Fruit fly (Drosophila melanogaster) whole organism, embryonic: ENCODE data around the gene CG6340.
A peak's percentile ranks its signal among the peaks of the same experiment; 100 is the strongest.

Experiments
- CG3407 ChIP-seq: fragments of 200-800 bp; sonication (Bioruptor generic); optimal IDR thresholded peaks from 2 replicates; lab custom pipeline; 2018; ENCODE audit warnings: missing biosample characterization, mild to moderate bottlenecking, missing genetic modification characterization
- Camta ChIP-seq: fragments of 200-800 bp; sonication (Bioruptor generic); optimal IDR thresholded peaks from 2 replicates; lab custom pipeline; 2016; ENCODE audit warnings: missing biosample characterization, missing genetic modification characterization
- HLHmδ ChIP-seq: fragments of 200-800 bp; sonication (Bioruptor generic); optimal IDR thresholded peaks from 2 replicates; lab custom pipeline; 2018; ENCODE audit warnings: missing biosample characterization, mild to moderate bottlenecking, missing genetic modification characterization, moderate library complexity
- Hey ChIP-seq: fragments of 200-800 bp; sonication (Bioruptor generic); optimal IDR thresholded peaks from 3 replicates; lab custom pipeline; 2018; ENCODE audit warnings: missing biosample characterization, mild to moderate bottlenecking, missing genetic modification characterization
- Nf-YA ChIP-seq: fragments of 200-800 bp; sonication (Bioruptor generic); IDR thresholded peaks from 2 replicates; pipeline ENCODE4 v1.3.6; 2022; ENCODE audit warnings: missing biosample characterization, missing genetic modification characterization
- Pdp1 ChIP-seq, 2 experiments: fragments of 200-800 bp; sonication (Bioruptor generic); optimal IDR thresholded peaks; 3 replicates each; lab custom pipeline; 2016; ENCODE audit warnings: missing biosample characterization in 2 of 2, missing genetic modification characterization in 2 of 2, mild to moderate bottlenecking in 1 of 2, moderate library complexity in 1 of 2
- ab ChIP-seq: fragments of 200-800 bp; sonication (Bioruptor generic); optimal IDR thresholded peaks from 2 replicates; lab custom pipeline; 2016; ENCODE audit warnings: missing biosample characterization, missing genetic modification characterization
- emc ChIP-seq: fragments of 200-800 bp; sonication (Bioruptor generic); optimal IDR thresholded peaks from 2 replicates; lab custom pipeline; 2016; ENCODE audit warnings: missing biosample characterization, missing genetic modification characterization
- fu2 ChIP-seq: fragments of 200-800 bp; sonication (Bioruptor generic); optimal IDR thresholded peaks from 2 replicates; lab custom pipeline; 2016; ENCODE audit warnings: missing biosample characterization, missing genetic modification characterization
- gt ChIP-seq: fragments of 200-800 bp; sonication (Bioruptor generic); IDR thresholded peaks from 2 replicates; pipeline ENCODE4 v1.3.6; 2022; ENCODE audit warnings: missing biosample characterization, missing genetic modification characterization
- pho ChIP-seq: fragments of 200-800 bp; sonication (Bioruptor generic); optimal IDR thresholded peaks from 2 replicates; lab custom pipeline; 2016; ENCODE audit warnings: missing biosample characterization, missing genetic modification characterization
- phol ChIP-seq: fragments of 200-800 bp; sonication (Bioruptor generic); optimal IDR thresholded peaks from 3 replicates; lab custom pipeline; 2018; ENCODE audit warnings: missing biosample characterization, mild to moderate bottlenecking, missing genetic modification characterization, moderate library complexity
- sna ChIP-seq: fragments of 200-800 bp; sonication (Bioruptor generic); IDR thresholded peaks from 2 replicates; pipeline ENCODE4 v1.3.6; 2022; ENCODE audit warnings: missing biosample characterization, missing genetic modification characterization; ENCODE audit not compliant: partially characterized antibody
- yki ChIP-seq: fragments of >200 bp; optimal IDR thresholded peaks from 3 replicates; lab custom pipeline; 2018

DNA sequence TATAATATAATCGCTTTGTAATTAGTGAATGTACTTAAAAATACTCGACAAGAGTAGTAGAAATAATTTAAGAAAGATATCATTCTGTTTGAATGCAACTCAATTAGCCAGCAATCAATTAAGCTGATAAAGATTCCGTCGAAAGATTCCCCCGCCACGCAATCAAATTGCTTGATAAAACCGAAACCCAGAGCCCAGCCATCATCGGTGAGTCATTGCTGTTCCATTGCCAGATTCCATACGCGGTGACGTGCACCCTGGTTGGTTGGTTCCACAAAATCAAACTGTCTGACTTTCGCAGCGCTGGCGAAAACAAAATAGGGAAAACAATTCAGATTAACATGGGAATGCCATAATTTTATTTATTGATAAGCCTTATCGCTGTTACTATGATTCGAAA is 17.6 kb upstream of the CG6340 start:
- no peak for TF ChIP-seq emc (GFP tag; lab: Kevin White, UChicago)
- no peak for TF ChIP-seq fu2 (GFP tag; lab: Kevin White, UChicago)
- TF ChIP-seq sna (GFP tag; lab: Robert Waterston, UW) = no peak
- TF ChIP-seq gt = no peak
- no peak for TF ChIP-seq Nf-YA (GFP tag; lab: Robert Waterston, UW)
- TF ChIP-seq Hey (tag; lab: Kevin White, UChicago) = no peak
- no peak for TF ChIP-seq yki (lab: Kevin White, UChicago)
- no peak for TF ChIP-seq Camta (GFP tag; lab: Kevin White, UChicago)
- no peak for TF ChIP-seq phol (tag; lab: Kevin White, UChicago)
- no peak for TF ChIP-seq pho (GFP tag; lab: Kevin White, UChicago)
- TF ChIP-seq Pdp1 (GFP tag; optimal IDR thresholded peaks at IDR 0.05; lab: Kevin White, UChicago) = peak in 1 of 2 experiments; percentile 14
- no peak for TF ChIP-seq ab (GFP tag; lab: Kevin White, UChicago)
- no peak for TF ChIP-seq HLHmδ (GFP tag; lab: Kevin White, UChicago)
- no peak for TF ChIP-seq CG3407 (GFP tag; lab: Kevin White, UChicago)
